Fruit fly (Drosophila melanogaster) S2 (cell line): ENCODE data around the gene CycH.

ENCODE experiments used
- CG8478 ChIP-seq: fragments of >200 bp; optimal IDR thresholded peaks from 2 replicates; lab custom pipeline; 2018
- CTCF ChIP-seq, 2 experiments: fragments of >200 bp; optimal IDR thresholded peaks; 2 replicates each; lab custom pipeline; 2018

Gene CycH

dm6 chr3L:21835569-21835968 is 13.8 kb downstream of the CycH start:
- TF ChIP-seq CG8478 (lab: Kevin White, UChicago) (no peak), CTCF (optimal IDR thresholded peaks at IDR 0.05; lab: Kevin White, UChicago) (no peak)

dm6 chr3L:21839720-21840641 is 18.2 kb downstream of the CycH start:
- TF ChIP-seq CG8478 (lab: Kevin White, UChicago), result no peak
- no peak for TF ChIP-seq CTCF (optimal IDR thresholded peaks at IDR 0.05; lab: Kevin White, UChicago)

DNA sequence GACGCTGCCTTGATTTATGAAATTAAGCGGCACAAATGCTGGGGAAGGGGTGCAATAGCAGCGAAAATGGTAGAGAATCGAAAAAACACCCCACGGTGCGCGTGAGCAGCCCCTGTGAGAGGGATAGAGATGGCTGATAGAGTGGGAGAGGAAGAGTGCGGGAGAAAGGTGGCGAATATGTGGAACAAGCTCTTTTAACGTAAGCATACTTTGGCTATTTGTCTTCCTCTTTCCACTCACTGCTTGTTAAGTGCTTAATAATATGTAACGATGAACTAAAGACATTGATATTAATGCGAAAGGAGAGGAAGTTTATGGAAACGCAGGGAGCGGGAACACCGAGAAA is 18.8 kb downstream of the CycH start:
- TF ChIP-seq CTCF (optimal IDR thresholded peaks at IDR 0.05; lab: Kevin White, UChicago), result no peak
- TF ChIP-seq CG8478 (lab: Kevin White, UChicago), result no peak

DNA sequence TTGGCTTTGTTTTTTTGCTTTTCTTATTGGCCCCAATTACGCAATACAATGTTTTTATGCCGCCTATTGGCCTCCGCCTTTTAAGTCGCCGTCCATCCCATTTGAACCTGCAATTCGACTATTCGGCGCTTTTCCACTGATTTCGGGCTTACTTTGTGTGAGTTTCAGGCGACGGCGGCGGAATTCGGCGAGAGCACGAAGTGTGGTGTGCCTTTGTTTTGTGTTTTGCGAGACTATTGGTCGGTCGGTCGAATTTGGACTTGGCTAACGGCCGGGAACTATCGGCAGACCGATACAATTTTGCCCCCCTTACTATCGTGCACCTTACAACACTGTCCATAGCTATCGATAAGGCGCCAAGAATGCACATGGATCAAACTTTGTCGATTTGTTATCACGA is 19.3 kb downstream of the CycH start, which contains the start of gene P5CDh1:
P5CDh1 (minus strand) TSS at position 278 of the 400 bp plus-strand sequence.
- no peak for TF ChIP-seq CTCF (optimal IDR thresholded peaks at IDR 0.05; lab: Kevin White, UChicago)
- no peak for TF ChIP-seq CG8478 (lab: Kevin White, UChicago)

DNA sequence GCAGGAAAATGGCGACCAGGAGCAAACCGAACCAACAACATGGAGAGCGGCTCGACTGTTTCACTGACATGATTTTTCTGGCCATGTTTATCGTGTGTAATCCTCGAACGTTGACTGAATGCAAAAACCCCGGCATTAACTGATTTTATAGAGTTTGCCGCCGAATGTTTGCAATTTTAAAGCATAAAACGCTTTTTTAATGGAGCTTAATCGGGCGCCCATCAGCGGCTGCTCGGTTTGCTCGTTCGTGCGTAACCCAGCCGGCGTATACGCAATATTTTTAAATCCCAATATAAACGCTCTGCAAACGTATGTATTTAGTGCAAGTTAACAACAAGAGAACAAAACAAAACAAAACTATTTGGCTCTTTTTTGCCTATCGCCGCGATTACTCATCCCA is 20.5 kb downstream of the CycH start, which contains the start of gene CG14563:
CG14563 (minus strand) TSS at position 101 of the 400 bp plus-strand sequence.
- TF ChIP-seq CG8478 (lab: Kevin White, UChicago), result no peak
- TF ChIP-seq CTCF (optimal IDR thresholded peaks at IDR 0.05; lab: Kevin White, UChicago), result no peak

DNA sequence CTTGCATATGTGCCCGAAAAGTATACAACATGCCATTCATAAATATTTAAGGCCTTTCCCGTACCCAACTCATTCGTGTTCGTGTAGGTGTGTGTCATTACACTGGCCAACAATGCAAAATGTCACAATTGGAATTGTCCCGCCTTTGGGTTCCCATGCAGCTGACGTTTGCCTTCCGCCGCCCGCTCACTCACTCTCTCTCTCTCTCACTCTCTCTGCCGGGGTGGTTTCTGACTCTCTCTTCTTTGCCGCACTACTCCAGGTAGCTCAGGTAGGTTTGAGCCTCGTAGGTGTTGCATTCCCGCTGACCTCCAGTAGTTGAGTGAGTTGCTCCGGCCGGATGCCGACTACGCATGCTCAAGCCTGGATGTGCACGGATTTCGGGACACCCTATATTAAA is 21.5 kb downstream of the CycH start:
- TF ChIP-seq CTCF (optimal IDR thresholded peaks at IDR 0.05; lab: Kevin White, UChicago) (no peak), CG8478 (lab: Kevin White, UChicago) (no peak)

DNA sequence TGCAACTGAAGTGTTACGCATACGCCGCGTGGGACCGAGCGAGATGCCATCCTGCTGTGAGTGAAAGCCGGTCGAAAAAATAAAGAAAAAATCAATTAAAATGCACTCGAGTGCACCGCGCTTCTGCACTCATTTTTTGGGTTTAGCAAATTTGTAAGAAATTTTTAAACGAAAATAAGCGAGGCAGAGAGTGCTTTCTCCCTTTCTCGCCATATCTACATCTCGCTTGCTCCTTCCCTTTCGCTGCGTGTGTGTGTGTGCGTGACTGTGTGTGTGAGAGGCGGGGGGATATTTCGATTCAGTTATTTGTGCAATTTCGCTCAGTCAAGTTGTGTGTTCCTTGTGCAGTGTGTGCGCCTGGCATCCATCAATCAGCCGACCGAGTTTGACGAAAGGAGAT is 22.7 kb downstream of the CycH start, which contains the start of gene mub:
mub (plus strand) TSS at position 301 of the 400 bp plus-strand sequence.
- no peak for TF ChIP-seq CG8478 (lab: Kevin White, UChicago)
- no peak for TF ChIP-seq CTCF (optimal IDR thresholded peaks at IDR 0.05; lab: Kevin White, UChicago)

dm6 chr3L:21846591-21846990 is 24.8 kb downstream of the CycH start:
- TF ChIP-seq CG8478 (lab: Kevin White, UChicago) (no peak), CTCF (optimal IDR thresholded peaks at IDR 0.05; lab: Kevin White, UChicago) (no peak)

DNA sequence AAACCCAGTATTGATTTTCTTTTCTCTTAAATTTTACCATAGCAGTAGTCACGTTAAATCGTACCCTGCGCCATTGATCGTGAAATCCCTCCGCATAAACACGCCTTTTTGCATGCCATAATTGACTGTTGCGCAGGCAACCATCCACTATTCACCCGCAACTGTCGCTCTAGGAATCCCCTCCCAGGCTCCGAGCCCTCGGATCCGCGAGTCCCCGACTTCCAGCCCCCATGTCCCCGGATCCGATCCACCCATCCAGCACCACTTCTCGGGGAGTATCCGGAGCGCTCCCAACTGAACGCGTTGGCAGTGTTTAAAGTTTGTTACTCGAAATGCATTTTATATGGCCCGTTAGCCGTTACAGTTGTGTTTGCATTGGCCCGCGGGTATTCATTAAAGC is 26.5 kb downstream of the CycH start:
- no peak for TF ChIP-seq CTCF (optimal IDR thresholded peaks at IDR 0.05; lab: Kevin White, UChicago)
- no peak for TF ChIP-seq CG8478 (lab: Kevin White, UChicago)

DNA sequence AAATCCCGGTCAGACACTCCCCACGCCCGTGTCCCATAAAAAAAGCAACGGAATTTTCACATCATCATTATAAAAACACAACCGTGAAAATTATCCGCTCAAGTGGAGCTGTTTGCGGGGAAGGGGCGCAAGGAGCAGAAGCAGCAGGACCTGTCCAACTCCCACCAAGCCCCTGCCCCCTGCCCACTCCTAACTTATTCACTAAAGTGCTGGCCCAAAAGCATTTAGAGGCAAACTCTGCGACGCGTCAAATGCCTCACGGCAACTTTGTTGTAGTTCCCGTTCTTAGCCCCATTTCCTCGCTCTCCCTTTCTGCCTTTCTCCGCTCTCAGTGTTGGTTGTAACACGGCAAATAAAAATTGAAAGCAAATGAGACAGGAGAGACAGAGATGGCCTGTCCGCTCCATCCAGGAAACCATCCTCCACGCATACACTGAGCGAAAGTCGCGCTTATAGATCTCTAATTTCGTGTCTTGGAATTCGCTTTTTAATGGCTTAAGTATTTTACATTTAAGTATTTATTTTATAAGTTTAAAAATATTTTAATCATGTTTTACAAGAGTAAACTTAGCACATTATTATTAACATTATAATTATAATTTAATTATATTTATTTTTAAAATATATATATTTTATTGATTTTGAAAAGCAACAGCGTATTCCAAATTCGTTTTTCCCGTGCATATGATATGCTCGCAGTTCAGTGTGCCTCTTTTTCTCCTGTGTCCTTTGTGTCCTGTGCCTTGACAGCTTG is 37.7 kb downstream of the CycH start:
- TF ChIP-seq CTCF (optimal IDR thresholded peaks at IDR 0.05; lab: Kevin White, UChicago) (no peak), CG8478 (lab: Kevin White, UChicago) (no peak)

DNA sequence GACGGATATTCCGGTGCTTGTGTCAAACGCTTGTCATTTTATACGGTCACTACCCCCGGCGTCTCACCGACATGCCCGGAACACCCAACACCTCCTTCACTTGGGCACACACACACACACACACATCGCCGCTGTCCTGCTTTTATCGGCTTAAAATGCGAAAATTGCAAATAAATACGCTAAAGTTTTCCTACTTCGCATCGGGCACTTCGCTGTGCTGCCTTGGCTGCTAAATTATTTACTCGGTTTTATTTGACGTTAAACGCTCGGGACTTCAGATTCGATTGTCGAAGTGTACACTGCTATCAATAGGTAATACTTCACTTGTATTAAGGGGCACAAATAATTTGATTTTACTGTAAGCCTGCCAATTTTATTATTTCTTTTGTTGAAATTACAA is 50.0 kb downstream of the CycH start:
- no peak for TF ChIP-seq CTCF (optimal IDR thresholded peaks at IDR 0.05; lab: Kevin White, UChicago)
- no peak for TF ChIP-seq CG8478 (lab: Kevin White, UChicago)
